ENCODE assay signal across 5 worm cellular contexts in the genomic region with DNA sequence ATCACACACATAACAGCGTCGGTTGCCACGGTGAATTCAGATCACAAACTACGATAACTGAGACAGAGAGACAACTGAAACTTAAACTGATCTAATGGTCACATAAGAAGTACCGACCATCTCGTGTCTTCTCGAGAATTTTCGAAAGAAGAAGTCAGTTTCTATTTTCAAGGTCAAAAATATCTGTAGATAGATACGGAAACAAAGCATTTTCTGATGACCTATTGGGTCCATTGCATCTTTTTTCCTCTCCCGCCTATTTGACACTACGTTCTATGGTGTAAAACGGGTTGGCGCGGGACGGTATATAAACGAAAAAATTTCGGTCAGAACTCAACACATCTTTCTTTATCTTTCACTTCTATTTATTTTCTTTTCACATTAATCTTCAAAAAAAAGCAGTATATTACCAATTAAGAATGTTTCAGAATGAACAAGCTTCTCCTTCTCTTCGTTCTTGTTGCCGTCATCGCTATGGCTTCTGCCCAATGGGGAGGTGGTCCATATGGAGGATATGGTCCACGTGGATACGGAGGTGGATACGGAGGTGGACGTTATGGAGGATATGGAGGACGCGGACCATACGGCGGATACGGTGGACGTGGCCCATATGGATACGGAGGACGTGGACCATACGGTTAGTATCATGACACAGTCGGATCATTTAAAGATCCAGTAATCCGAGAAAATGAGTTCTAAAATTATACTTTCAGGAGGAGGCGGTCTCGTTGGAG.
TF ChIP-seq lines count a peak whose summit lies in the region.

A gene (plus strand): TSS at position 429 of the 734 bp plus-strand sequence.

TF ChIP-seq in whole organism, L1 larva, 84 proteins besides CTCF, POLR2A, EP300 and RAD21 (continues in another document):
- TF ChIP-seq lin-35 (GFP tag; optimal IDR thresholded peaks at IDR 0.05; lab: Kevin White, UChicago) (peak in 1 of 2 experiments; percentile 24), efl-1 (optimal IDR thresholded peaks at IDR 0.05; lab: Kevin White, UChicago) (no peak), efl-1 (GFP tag; optimal IDR thresholded peaks at IDR 0.05 in 1 of 2; lab: Kevin White, UChicago) (peak in 1 of 2 experiments; percentile 33), tlp-1 (tag; optimal IDR thresholded peaks at IDR 0.05; lab: Kevin White, UChicago) (no peak), dpl-1 (GFP tag; optimal IDR thresholded peaks at IDR 0.05; lab: Kevin White, UChicago) (peak in 1 of 3 experiments; percentile 26), grh-1 (GFP tag; IDR thresholded peaks at IDR 0.05; lab: Robert Waterston, UW) (peak; percentile 75), lin-14 (GFP tag; optimal IDR thresholded peaks at IDR 0.05; lab: Kevin White, UChicago) (peak; percentile 59), alr-1 (tag; optimal IDR thresholded peaks at IDR 0.05; lab: Kevin White, UChicago; ENCODE audit: borderline replicate concordance) (no peak), nhr-19 (GFP tag; conservative IDR thresholded peaks at IDR 0.05; lab: Robert Waterston, UW) (peak; percentile 31; the same call in 1 of the 2 replicates), ceh-8 (GFP tag; optimal IDR thresholded peaks at IDR 0.05; lab: Kevin White, UChicago) (no peak), elt-3 (tag; optimal IDR thresholded peaks at IDR 0.05; lab: Kevin White, UChicago) (peak in 5 of 6 experiments; percentile 5 to 78 (median 36)), snpc-4 (tag; optimal IDR thresholded peaks at IDR 0.05; lab: Kevin White, UChicago) (no peak), lsy-2 (tag; optimal IDR thresholded peaks at IDR 0.05; lab: Kevin White, UChicago) (peak; percentile 3 to 8), blmp-1 (tag; optimal IDR thresholded peaks at IDR 0.05; lab: Kevin White, UChicago) (peak; percentile 59), nhr-71 (tag; optimal IDR thresholded peaks at IDR 0.05; lab: Kevin White, UChicago) (peak; percentile 72)

TF ChIP-seq in whole organism, L2 larva, 48 proteins besides CTCF, POLR2A, EP300 and RAD21 (continues in another document):
- no peak for TF ChIP-seq ztf-11 (tag; optimal IDR thresholded peaks at IDR 0.05; lab: Kevin White, UChicago)
- no peak for TF ChIP-seq elt-3 (tag; optimal IDR thresholded peaks at IDR 0.05; lab: Kevin White, UChicago)
- TF ChIP-seq ceh-16 (tag; optimal IDR thresholded peaks at IDR 0.05; lab: Kevin White, UChicago) = peak; percentile 61
- TF ChIP-seq peb-1 (tag; optimal IDR thresholded peaks at IDR 0.05; lab: Kevin White, UChicago) = no peak
- no peak for TF ChIP-seq dmd-4 (tag; optimal IDR thresholded peaks at IDR 0.05; lab: Kevin White, UChicago)
- TF ChIP-seq Y55F3AM.14 (GFP tag; optimal IDR thresholded peaks at IDR 0.05; lab: Kevin White, UChicago) = no peak
- TF ChIP-seq crh-2 (tag; optimal IDR thresholded peaks at IDR 0.05; lab: Kevin White, UChicago) = peak; percentile 19
- TF ChIP-seq ZK546.5 (tag; optimal IDR thresholded peaks at IDR 0.05; lab: Kevin White, UChicago) = no peak
- TF ChIP-seq mbf-1 (tag; optimal IDR thresholded peaks at IDR 0.05; lab: Kevin White, UChicago) = no peak
- TF ChIP-seq ceh-82 (tag; optimal IDR thresholded peaks at IDR 0.05; lab: Kevin White, UChicago) = no peak
- TF ChIP-seq nhr-10 (tag; optimal IDR thresholded peaks at IDR 0.05; lab: Kevin White, UChicago) = no peak
- peak; percentile 90 for TF ChIP-seq nhr-25 (tag; optimal IDR thresholded peaks at IDR 0.05; lab: Kevin White, UChicago)
- TF ChIP-seq gmeb-1 (tag; optimal IDR thresholded peaks at IDR 0.05; lab: Kevin White, UChicago) = no peak
- TF ChIP-seq nhr-77 (tag; optimal IDR thresholded peaks at IDR 0.05; lab: Kevin White, UChicago) = no peak
- no peak for TF ChIP-seq unc-55 (GFP tag; optimal IDR thresholded peaks at IDR 0.05; lab: Kevin White, UChicago)
- TF ChIP-seq sma-9 (GFP tag; optimal IDR thresholded peaks at IDR 0.05; lab: Kevin White, UChicago) = peak; percentile 72
- no peak for TF ChIP-seq sma-9 (tag; optimal IDR thresholded peaks at IDR 0.05; lab: Kevin White, UChicago)
- no peak for TF ChIP-seq mdl-1 (tag; optimal IDR thresholded peaks at IDR 0.05; lab: Kevin White, UChicago)

TF ChIP-seq in whole organism, L3 larva, 47 proteins besides CTCF, POLR2A, EP300 and RAD21 (continues in another document):
- peak; percentile 91 for TF ChIP-seq elt-1 (tag; optimal IDR thresholded peaks at IDR 0.05; lab: Kevin White, UChicago)
- no peak for TF ChIP-seq ZK546.5 (tag; optimal IDR thresholded peaks at IDR 0.05; lab: Kevin White, UChicago)
- TF ChIP-seq ama-1 (optimal IDR thresholded peaks at IDR 0.05; lab: Kevin White, UChicago) = peak; percentile 86
- no peak for TF ChIP-seq hmg-11 (tag; optimal IDR thresholded peaks at IDR 0.05; lab: Kevin White, UChicago)
- TF ChIP-seq fos-1 (tag; optimal IDR thresholded peaks at IDR 0.05; lab: Kevin White, UChicago) = no peak
- no peak for TF ChIP-seq unc-39 (tag; optimal IDR thresholded peaks at IDR 0.05; lab: Kevin White, UChicago)
- no peak for TF ChIP-seq ceh-82 (tag; optimal IDR thresholded peaks at IDR 0.05; lab: Kevin White, UChicago)
- TF ChIP-seq aly-2 (tag; optimal IDR thresholded peaks at IDR 0.05; lab: Kevin White, UChicago) = no peak
- TF ChIP-seq R02D3.7 (tag; optimal IDR thresholded peaks at IDR 0.05; lab: Kevin White, UChicago) = no peak
- no peak for TF ChIP-seq jun-1 (tag; optimal IDR thresholded peaks at IDR 0.05; lab: Kevin White, UChicago)
- TF ChIP-seq nhr-25 (tag; optimal IDR thresholded peaks at IDR 0.05; lab: Kevin White, UChicago) = peak; percentile 71
- TF ChIP-seq ceh-9 (tag; optimal IDR thresholded peaks at IDR 0.05; lab: Kevin White, UChicago) = no peak
- no peak for TF ChIP-seq daf-12 (tag; optimal IDR thresholded peaks at IDR 0.05; lab: Kevin White, UChicago)
- TF ChIP-seq ztf-4 (tag; optimal IDR thresholded peaks at IDR 0.05; lab: Kevin White, UChicago) = no peak
- no peak for TF ChIP-seq ceh-16 (tag; optimal IDR thresholded peaks at IDR 0.05; lab: Kevin White, UChicago)
- no peak for TF ChIP-seq sea-2 (GFP tag; optimal IDR thresholded peaks at IDR 0.05; lab: Kevin White, UChicago)
- TF ChIP-seq nhr-77 (tag; optimal IDR thresholded peaks at IDR 0.05; lab: Kevin White, UChicago) = no peak
- no peak for TF ChIP-seq fkh-10 (GFP tag; optimal IDR thresholded peaks at IDR 0.05; lab: Kevin White, UChicago)
- no peak for TF ChIP-seq lsy-12 (tag; optimal IDR thresholded peaks at IDR 0.05; lab: Kevin White, UChicago)

TF ChIP-seq in whole organism, L4 larva, 104 proteins besides CTCF, POLR2A, EP300 and RAD21 (continues in another document):
- TF ChIP-seq zfp-2 (tag; optimal IDR thresholded peaks at IDR 0.05; lab: Kevin White, UChicago) = no peak
- peak; percentile 22 for TF ChIP-seq hlh-11 (tag; optimal IDR thresholded peaks at IDR 0.05; lab: Kevin White, UChicago)
- TF ChIP-seq Y105C5A.15 (GFP tag; IDR thresholded peaks at IDR 0.05; lab: Robert Waterston, UW) = no peak
- peak; percentile 45 for TF ChIP-seq dmd-6 (GFP tag; IDR thresholded peaks at IDR 0.05; lab: Robert Waterston, UW)
- TF ChIP-seq saeg-2 (GFP tag; IDR thresholded peaks at IDR 0.05; lab: Robert Waterston, UW) = no peak
- peak; percentile 37; the same call in 1 of the 2 replicates for TF ChIP-seq nhr-42 (GFP tag; IDR thresholded peaks at IDR 0.05; lab: Robert Waterston, UW)
- peak; percentile 36 for TF ChIP-seq dve-1 (tag; optimal IDR thresholded peaks at IDR 0.05; lab: Kevin White, UChicago; ENCODE audit: insufficient read depth)
- no peak for TF ChIP-seq dmd-9 (GFP tag; IDR thresholded peaks at IDR 0.05; lab: Robert Waterston, UW)
- TF ChIP-seq nhr-28 (tag; optimal IDR thresholded peaks at IDR 0.05; lab: Kevin White, UChicago) = peak; percentile 40
- TF ChIP-seq madf-9 (GFP tag; conservative IDR thresholded peaks at IDR 0.05; lab: Robert Waterston, UW) = no peak
- TF ChIP-seq mes-2 (tag; optimal IDR thresholded peaks at IDR 0.05; lab: Kevin White, UChicago; ENCODE audit: poor library complexity, severe bottlenecking) = peak; percentile 14
- TF ChIP-seq lim-7 (GFP tag; IDR thresholded peaks at IDR 0.05; lab: Robert Waterston, UW) = no peak
- TF ChIP-seq lsy-2 (tag; optimal IDR thresholded peaks at IDR 0.05; lab: Kevin White, UChicago) = peak in 1 of 2 experiments; percentile 4
- no peak for TF ChIP-seq unc-130 (GFP tag; optimal IDR thresholded peaks at IDR 0.05; lab: Kevin White, UChicago)
- TF ChIP-seq aha-1 (tag; lab: Kevin White, UChicago) = no peak
- no peak for TF ChIP-seq egl-43 (GFP tag; IDR thresholded peaks at IDR 0.05; lab: Robert Waterston, UW)
- TF ChIP-seq rbr-2 (tag; optimal IDR thresholded peaks at IDR 0.05; lab: Kevin White, UChicago) = peak; percentile 5
- no peak for TF ChIP-seq nhr-237 (tag; optimal IDR thresholded peaks at IDR 0.05; lab: Kevin White, UChicago)
- peak; percentile 30 for TF ChIP-seq hlh-30 (tag; optimal IDR thresholded peaks at IDR 0.05; lab: Kevin White, UChicago; ENCODE audit: insufficient read depth)

TF ChIP-seq in whole organism, young adult, 124 proteins besides CTCF, POLR2A, EP300 and RAD21:
- TF ChIP-seq tbx-9 (tag; optimal IDR thresholded peaks at IDR 0.05; lab: Kevin White, UChicago; ENCODE audit: borderline replicate concordance) (no peak), hsf-1 (GFP tag; IDR thresholded peaks at IDR 0.05; lab: Robert Waterston, UW) (no peak), lin-26 (GFP tag; IDR thresholded peaks at IDR 0.05; lab: Robert Waterston, UW) (peak; percentile 51; the same call in 1 of the 2 replicates), B0261.1 (tag; optimal IDR thresholded peaks at IDR 0.05; lab: Kevin White, UChicago) (no peak), ama-1 (optimal IDR thresholded peaks at IDR 0.05; lab: Kevin White, UChicago) (peak; percentile 79), ama-1 (GFP tag; optimal IDR thresholded peaks at IDR 0.05; lab: Kevin White, UChicago) (no peak), Y56A3A.18 (GFP tag; IDR thresholded peaks at IDR 0.05; lab: Robert Waterston, UW) (no peak), cebp-1 (GFP tag; IDR thresholded peaks at IDR 0.05; lab: Robert Waterston, UW) (no peak), cebp-1 (tag; optimal IDR thresholded peaks at IDR 0.05; lab: Kevin White, UChicago) (no peak), somi-1 (GFP tag; optimal IDR thresholded peaks at IDR 0.05; lab: Kevin White, UChicago) (peak; percentile 68), akir-1 (GFP tag; optimal IDR thresholded peaks at IDR 0.05; lab: Kevin White, UChicago) (no peak), nhr-27 (tag; optimal IDR thresholded peaks at IDR 0.05; lab: Kevin White, UChicago) (no peak), F33H1.4 (GFP tag; IDR thresholded peaks at IDR 0.05; lab: Robert Waterston, UW) (no peak), dpl-1 (GFP tag; optimal IDR thresholded peaks at IDR 0.05; lab: Kevin White, UChicago) (no peak), let-526 (GFP tag; IDR thresholded peaks at IDR 0.05; lab: Robert Waterston, UW) (no peak), D2030.7 (GFP tag; IDR thresholded peaks at IDR 0.05; lab: Robert Waterston, UW) (no peak), ztf-26 (tag; optimal IDR thresholded peaks at IDR 0.05; lab: Kevin White, UChicago) (peak; percentile 78), F37B4.10 (GFP tag; IDR thresholded peaks at IDR 0.05; lab: Robert Waterston, UW) (no peak), F52B5.7 (tag; optimal IDR thresholded peaks at IDR 0.05; lab: Kevin White, UChicago) (no peak)
